Worm (Caenorhabditis elegans): ENCODE results near the gene K07H8.2.

The K07H8.2 gene

ce11 chrIV:8333988-8334863, 42.9 kb downstream of the K07H8.2 start, which contains the start of gene his-32 (continued):
- TF ChIP-seq egl-27 (tag; optimal IDR thresholded peaks at IDR 0.05) (no peak), C34F6.9 (tag; optimal IDR thresholded peaks at IDR 0.05) (peak; percentile 30), nhr-129 (tag; optimal IDR thresholded peaks at IDR 0.05) (peak; percentile 68)

DNA sequence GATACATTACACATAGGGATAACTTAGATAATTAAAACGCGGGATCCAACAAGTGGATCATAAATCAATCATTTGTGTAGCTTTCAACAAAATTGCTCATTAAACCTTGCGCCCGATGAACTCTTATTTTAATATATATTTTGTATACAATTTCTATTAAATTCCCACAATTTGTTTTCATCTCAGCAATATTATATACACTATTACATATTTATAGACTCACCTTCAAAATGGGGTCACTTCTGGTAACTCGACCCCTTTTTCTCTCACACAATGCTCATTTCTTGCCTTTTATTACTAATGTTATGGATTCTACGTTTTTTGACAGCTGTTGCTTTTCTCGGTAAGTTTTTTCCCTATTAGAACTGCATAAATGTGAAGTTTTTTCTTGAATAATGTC, 48.3 kb downstream of the K07H8.2 start, which contains the start of gene lgc-6:
Gene lgc-6, plus strand, starts transcription at position 301 of the 400 bp plus-strand sequence.
- TF ChIP-seq elt-1 (tag; optimal IDR thresholded peaks at IDR 0.05) (no peak), ama-1 (optimal IDR thresholded peaks at IDR 0.05) (no peak), alr-1 (tag; optimal IDR thresholded peaks at IDR 0.05) (no peak), nhr-25 (tag; optimal IDR thresholded peaks at IDR 0.05) (no peak), sem-4 (tag; optimal IDR thresholded peaks at IDR 0.05) (no peak), lin-13 (GFP tag; optimal IDR thresholded peaks at IDR 0.05) (no peak), ceh-82 (tag; optimal IDR thresholded peaks at IDR 0.05) (no peak), nhr-10 (tag; optimal IDR thresholded peaks at IDR 0.05) (no peak), mdl-1 (tag; optimal IDR thresholded peaks at IDR 0.05) (no peak), sma-3 (GFP tag; optimal IDR thresholded peaks at IDR 0.05) (no peak), nhr-129 (tag; optimal IDR thresholded peaks at IDR 0.05) (no peak), dmd-4 (tag; optimal IDR thresholded peaks at IDR 0.05) (no peak), nhr-12 (tag; optimal IDR thresholded peaks at IDR 0.05) (no peak), lsy-2 (tag; optimal IDR thresholded peaks at IDR 0.05) (no peak), mbf-1 (tag; optimal IDR thresholded peaks at IDR 0.05) (no peak), ztf-1 (GFP tag; conservative IDR thresholded peaks at IDR 0.05) (no peak), C34F6.9 (tag; optimal IDR thresholded peaks at IDR 0.05) (no peak)

ce11 chrIV:8342385-8342784, 51.1 kb downstream of the K07H8.2 start, which contains the start of gene lgc-5:
Gene lgc-5 (plus strand): TSS chrIV:8342685.
- TF ChIP-seq elt-3 (tag; optimal IDR thresholded peaks at IDR 0.05) (no peak), peb-1 (tag; optimal IDR thresholded peaks at IDR 0.05) (no peak), nhr-12 (tag; optimal IDR thresholded peaks at IDR 0.05) (no peak), ztf-11 (tag; optimal IDR thresholded peaks at IDR 0.05) (no peak), sma-9 (GFP tag; optimal IDR thresholded peaks at IDR 0.05) (no peak), sma-9 (tag; optimal IDR thresholded peaks at IDR 0.05) (no peak), F13H6.1 (tag; optimal IDR thresholded peaks at IDR 0.05) (no peak), nhr-25 (tag; optimal IDR thresholded peaks at IDR 0.05) (no peak), nhr-77 (tag; optimal IDR thresholded peaks at IDR 0.05) (no peak), nhr-21 (tag; optimal IDR thresholded peaks at IDR 0.05) (no peak), nhr-237 (tag; optimal IDR thresholded peaks at IDR 0.05) (no peak), C34F6.9 (tag; optimal IDR thresholded peaks at IDR 0.05) (no peak), ceh-82 (tag; optimal IDR thresholded peaks at IDR 0.05) (no peak), ceh-16 (tag; optimal IDR thresholded peaks at IDR 0.05) (no peak), nhr-6 (tag; optimal IDR thresholded peaks at IDR 0.05) (no peak), alr-1 (tag; optimal IDR thresholded peaks at IDR 0.05) (no peak), zag-1 (tag; optimal IDR thresholded peaks at IDR 0.05) (no peak), nhr-10 (tag; optimal IDR thresholded peaks at IDR 0.05) (no peak), lin-13 (GFP tag; optimal IDR thresholded peaks at IDR 0.05) (no peak), nhr-23 (tag; optimal IDR thresholded peaks at IDR 0.05) (no peak)
